Worm (Caenorhabditis elegans) whole organism, early embryonic: ENCODE results near the gene srh-290.

Source experiments
- F13C5.2 ChIP-seq: sonication (generic microtip); optimal IDR thresholded peaks from 2 replicates; lab custom pipeline; 2017; ENCODE audit warnings: mild to moderate bottlenecking, missing genetic modification characterization, inconsistent platforms, missing compliant biosample characterization
- aly-1 ChIP-seq: sonication (generic microtip); optimal IDR thresholded peaks from 2 replicates; lab custom pipeline; 2016; ENCODE audit warnings: missing genetic modification characterization, missing compliant biosample characterization
- ama-1 ChIP-seq: fragments of 150-350 bp; optimal IDR thresholded peaks from 2 replicates; lab custom pipeline; 2014
- ceh-13 ChIP-seq: fragments of 200-800 bp; sonication (Bioruptor generic); optimal IDR thresholded peaks from 2 replicates; lab custom pipeline; 2018; ENCODE audit warnings: mild to moderate bottlenecking, missing genetic modification characterization, missing compliant biosample characterization
- ceh-36 ChIP-seq: sonication (generic microtip); optimal IDR thresholded peaks from 2 replicates; lab custom pipeline; 2016; ENCODE audit warnings: missing genetic modification characterization, inconsistent platforms, missing compliant biosample characterization
- ets-7 ChIP-seq: sonication (generic microtip); optimal IDR thresholded peaks from 2 replicates; lab custom pipeline; 2016; ENCODE audit warnings: missing genotype, missing genetic modification characterization, missing compliant biosample characterization
- flt-1 ChIP-seq: fragments of 200-800 bp; sonication (Bioruptor generic); IDR thresholded peaks from 2 replicates; pipeline ENCODE4 v1.3.6; 2022; ENCODE audit warnings: missing genetic modification characterization, missing compliant biosample characterization
- hnd-1 ChIP-seq: sonication (generic microtip); optimal IDR thresholded peaks from 2 replicates; lab custom pipeline; 2016; ENCODE audit warnings: missing genetic modification characterization, missing compliant biosample characterization
- sea-1 ChIP-seq: fragments of 200-800 bp; sonication (Bioruptor generic); conservative IDR thresholded peaks from 2 replicates; pipeline ENCODE4 v1.3.6; 2022; ENCODE audit warnings: missing genetic modification characterization, missing compliant biosample characterization
- tbx-11 ChIP-seq: fragments of 200-800 bp; sonication (Bioruptor generic); IDR thresholded peaks from 2 replicates; pipeline ENCODE4 v1.3.6; 2022; ENCODE audit warnings: missing genetic modification characterization, missing compliant biosample characterization
- tbx-37 ChIP-seq: fragments of 200-800 bp; sonication (Bioruptor generic); conservative IDR thresholded peaks from 2 replicates; pipeline ENCODE4 v1.3.6; 2022; ENCODE audit warnings: missing genetic modification reagents, missing genetic modification characterization, missing compliant biosample characterization

DNA sequence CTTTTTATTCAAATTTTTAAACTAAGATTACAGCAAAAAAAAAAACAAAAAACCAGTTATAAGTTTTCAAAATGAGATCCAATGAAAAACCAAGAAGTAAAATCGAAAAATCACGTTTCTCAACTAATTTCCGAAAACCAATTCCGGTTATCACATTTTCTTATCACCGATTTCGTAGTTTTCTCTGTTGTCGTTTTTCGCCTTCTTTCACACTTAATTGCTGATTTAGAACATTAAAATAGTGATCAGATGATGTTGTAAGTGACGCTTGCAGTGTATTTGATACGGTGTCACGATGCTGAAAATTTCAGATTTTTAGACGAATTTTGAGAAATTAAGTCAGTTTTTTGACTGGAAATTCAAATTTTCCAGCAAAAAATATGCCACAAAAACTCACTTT is 10.0 kb upstream of the srh-290 start:
- TF ChIP-seq flt-1 (GFP tag; lab: Robert Waterston, UW) (no peak), ama-1 (lab: Kevin White, UChicago) (no peak), ceh-36 (tag; lab: Kevin White, UChicago) (no peak), aly-1 (tag; lab: Kevin White, UChicago) (no peak), ceh-13 (no peak), ets-7 (no peak), tbx-11 (GFP tag; lab: Robert Waterston, UW) (no peak), sea-1 (no peak), hnd-1 (no peak), F13C5.2 (tag; lab: Kevin White, UChicago) (no peak), tbx-37 (GFP tag; lab: Robert Waterston, UW) (no peak)
